Worm (Caenorhabditis elegans) whole organism, mixed stage, embryonic: ENCODE results near the gene tsen-2.

Source experiments
- blmp-1 ChIP-seq: fragments of 150-350 bp; optimal IDR thresholded peaks from 2 replicates; lab custom pipeline; 2014; ENCODE audit warnings: missing biosample characterization, missing genetic modification characterization
- elt-3 ChIP-seq: fragments of 150-350 bp; optimal IDR thresholded peaks from 2 replicates; lab custom pipeline; 2014; ENCODE audit warnings: missing biosample characterization, missing genetic modification characterization
- lin-13 ChIP-seq: fragments of 150-350 bp; optimal IDR thresholded peaks from 2 replicates; lab custom pipeline; 2014; ENCODE audit warnings: missing biosample characterization, missing genetic modification characterization
- mab-5 ChIP-seq: fragments of 150-350 bp; optimal IDR thresholded peaks from 2 replicates; lab custom pipeline; 2014; ENCODE audit warnings: missing biosample characterization, missing genetic modification characterization
- nhr-28 ChIP-seq: fragments of 150-350 bp; optimal IDR thresholded peaks from 2 replicates; lab custom pipeline; 2014; ENCODE audit warnings: missing biosample characterization, missing genetic modification characterization
- nhr-76 ChIP-seq: sonication (generic microtip); optimal IDR thresholded peaks from 2 replicates; lab custom pipeline; 2017; ENCODE audit warnings: missing biosample characterization, missing genetic modification characterization
- snpc-4 ChIP-seq: fragments of 150-350 bp; optimal IDR thresholded peaks from 2 replicates; lab custom pipeline; 2014; ENCODE audit warnings: missing biosample characterization, missing genetic modification characterization
- unc-62 ChIP-seq: fragments of 150-350 bp; optimal IDR thresholded peaks from 2 replicates; lab custom pipeline; 2014; ENCODE audit warnings: missing biosample characterization, missing genetic modification reagents, missing genetic modification characterization
- ztf-11 ChIP-seq: fragments of 150-350 bp; optimal IDR thresholded peaks from 2 replicates; lab custom pipeline; 2014; ENCODE audit warnings: missing biosample characterization, missing genetic modification characterization

- TF ChIP-seq ztf-11 (tag; lab: Kevin White, UChicago) (no peak), unc-62 (peak; percentile 64), snpc-4 (tag; lab: Kevin White, UChicago) (no peak), nhr-28 (tag; lab: Kevin White, UChicago) (no peak), lin-13 (tag; lab: Kevin White, UChicago) (no peak), mab-5 (tag; lab: Kevin White, UChicago) (no peak), elt-3 (tag; lab: Kevin White, UChicago) (no peak), nhr-76 (tag; lab: Kevin White, UChicago) (no peak), blmp-1 (tag; lab: Kevin White, UChicago) (no peak)
These were observed 44.6 kb upstream of the tsen-2 start for ce11 chrIII:11942664-11943063.
